Worm (Caenorhabditis elegans): ENCODE results near the gene ZK180.8.
A peak's percentile ranks its signal among the peaks of the same experiment; 100 is the strongest.

ZK180.8 gene

ce11 chrIV:4472418-4473173 lies 38.9 kb downstream of the ZK180.8 start (continued):
- peak; percentile 11 for TF ChIP-seq ceh-27 (GFP tag; optimal IDR thresholded peaks at IDR 0.05)
- TF ChIP-seq hmg-1.2 (GFP tag; IDR thresholded peaks at IDR 0.05) = no peak; the same call in 1 of the 2 replicates
- no peak for TF ChIP-seq ztf-26 (tag; optimal IDR thresholded peaks at IDR 0.05)
- no peak for TF ChIP-seq ceh-100 (GFP tag; IDR thresholded peaks at IDR 0.05)
- no peak for TF ChIP-seq snpc-4 (GFP tag; optimal IDR thresholded peaks at IDR 0.05)
- TF ChIP-seq snpc-4 (tag; optimal IDR thresholded peaks at IDR 0.05) = no peak
- no peak for TF ChIP-seq B0019.2 (GFP tag; conservative IDR thresholded peaks at IDR 0.05)
- no peak for TF ChIP-seq dox-1 (GFP tag; IDR thresholded peaks at IDR 0.05)
- no peak for TF ChIP-seq athp-1 (tag; optimal IDR thresholded peaks at IDR 0.05)
- no peak for TF ChIP-seq ztf-25 (GFP tag; IDR thresholded peaks at IDR 0.05)
- no peak for TF ChIP-seq atf-7 (tag; optimal IDR thresholded peaks at IDR 0.05)
- no peak for TF ChIP-seq hlh-26 (GFP tag; conservative IDR thresholded peaks at IDR 0.05)
- no peak for TF ChIP-seq zfh-2 (GFP tag; conservative IDR thresholded peaks at IDR 0.05)
- TF ChIP-seq F10E7.11 (tag; optimal IDR thresholded peaks at IDR 0.05) = no peak
- TF ChIP-seq nfyb-1 (GFP tag; IDR thresholded peaks at IDR 0.05) = no peak
- no peak for TF ChIP-seq hmg-20 (GFP tag; IDR thresholded peaks at IDR 0.05)
- no peak for TF ChIP-seq snpc-1.1 (tag; optimal IDR thresholded peaks at IDR 0.05; ENCODE audit: insufficient read depth)
- peak; percentile 30 for TF ChIP-seq nhr-80 (tag; optimal IDR thresholded peaks at IDR 0.05)
- no peak for TF ChIP-seq bed-1 (GFP tag; IDR thresholded peaks at IDR 0.05)
- no peak for TF ChIP-seq ekl-4 (GFP tag; IDR thresholded peaks at IDR 0.05)
- TF ChIP-seq gei-17 (GFP tag; optimal IDR thresholded peaks at IDR 0.05) = no peak
- TF ChIP-seq B0261.1 (tag; optimal IDR thresholded peaks at IDR 0.05) = no peak
- TF ChIP-seq egl-18 (GFP tag; IDR thresholded peaks at IDR 0.05) = no peak
- TF ChIP-seq F49E8.2 (tag; optimal IDR thresholded peaks at IDR 0.05; ENCODE audit: insufficient read depth) = no peak
- no peak for TF ChIP-seq F39B2.1 (GFP tag; IDR thresholded peaks at IDR 0.05)
- TF ChIP-seq Y67H2A.10 (GFP tag; conservative IDR thresholded peaks at IDR 0.05) = no peak
- TF ChIP-seq tlf-1 (GFP tag; optimal IDR thresholded peaks at IDR 0.05) = no peak
- no peak for TF ChIP-seq sea-2 (GFP tag; IDR thresholded peaks at IDR 0.05)
- no peak for TF ChIP-seq F57C9.4 (tag; optimal IDR thresholded peaks at IDR 0.05)
- no peak for TF ChIP-seq lin-54 (GFP tag; optimal IDR thresholded peaks at IDR 0.05)
- no peak for TF ChIP-seq ztf-3 (GFP tag; optimal IDR thresholded peaks at IDR 0.05)
- TF ChIP-seq madf-3 (GFP tag; IDR thresholded peaks at IDR 0.05) = no peak
- TF ChIP-seq nhr-120 (GFP tag; IDR thresholded peaks at IDR 0.05) = no peak
- TF ChIP-seq F23B12.7 (tag; optimal IDR thresholded peaks at IDR 0.05; ENCODE audit: insufficient read depth) = no peak
- TF ChIP-seq sptf-2 (GFP tag; optimal IDR thresholded peaks at IDR 0.05) = no peak
- TF ChIP-seq lin-26 (GFP tag; IDR thresholded peaks at IDR 0.05) = no peak; the same call in 1 of the 2 replicates
- TF ChIP-seq ama-1 (optimal IDR thresholded peaks at IDR 0.05) = no peak
- TF ChIP-seq ama-1 (GFP tag; optimal IDR thresholded peaks at IDR 0.05) = no peak
- TF ChIP-seq F22D6.2 (tag; optimal IDR thresholded peaks at IDR 0.05) = no peak
- TF ChIP-seq B0336.3 (GFP tag; IDR thresholded peaks at IDR 0.05) = no peak; the same call in none of the 2 replicates
- TF ChIP-seq pha-4 (tag; optimal IDR thresholded peaks at IDR 0.05) = no peak
- no peak for TF ChIP-seq ceh-79 (tag; optimal IDR thresholded peaks at IDR 0.05)
- peak; percentile 11 for TF ChIP-seq chd-7 (tag; optimal IDR thresholded peaks at IDR 0.05)
- no peak for TF ChIP-seq K12H6.12 (tag; optimal IDR thresholded peaks at IDR 0.05)
- peak; percentile 5; the same call in 1 of the 2 replicates for TF ChIP-seq mcd-1 (GFP tag; IDR thresholded peaks at IDR 0.05)
- TF ChIP-seq tbp1 (GFP tag; optimal IDR thresholded peaks at IDR 0.05) = peak; percentile 11
- TF ChIP-seq F37B4.10 (GFP tag; IDR thresholded peaks at IDR 0.05) = no peak
- no peak for TF ChIP-seq dpl-1 (GFP tag; optimal IDR thresholded peaks at IDR 0.05)
- no peak for TF ChIP-seq fkh-3 (tag; optimal IDR thresholded peaks at IDR 0.05)

All from whole organism, young adult.